Fruit fly (Drosophila melanogaster) S2 (cell line): Measurements from ENCODE around the gene snsl.

Experiments
- CG8478 ChIP-seq: fragments of >200 bp; optimal IDR thresholded peaks from 2 replicates; lab custom pipeline; 2018
- CTCF ChIP-seq, 2 experiments: fragments of >200 bp; optimal IDR thresholded peaks; 2 replicates each; lab custom pipeline; 2018

DNA sequence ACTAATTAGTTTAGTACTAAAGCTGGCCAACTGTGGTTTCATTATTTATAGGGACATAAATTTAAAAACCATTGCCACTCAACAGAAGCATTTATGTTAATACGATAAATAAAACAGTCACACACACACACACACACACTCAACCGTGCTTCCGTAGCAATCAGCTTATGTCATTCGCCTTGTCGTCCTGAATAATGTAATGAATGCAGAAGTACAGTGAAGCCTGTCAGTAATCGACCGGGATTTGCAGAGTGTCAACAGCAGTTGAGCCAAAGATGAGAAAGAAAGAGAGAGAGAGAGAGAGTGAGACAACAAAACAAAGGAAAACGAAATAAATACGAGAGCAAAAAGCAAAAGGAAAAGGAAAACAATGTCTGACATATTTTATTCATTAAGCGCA, 38.2 kb downstream of the snsl start:
- no peak for TF ChIP-seq CTCF (optimal IDR thresholded peaks at IDR 0.05; lab: Kevin White, UChicago)
- TF ChIP-seq CG8478 (lab: Kevin White, UChicago), result no peak
